Worm (Caenorhabditis elegans) whole organism, late embryonic: ENCODE results near the gene C06E2.2.

Experiments
- C08G9.2 ChIP-seq: sonication (generic microtip); optimal IDR thresholded peaks from 2 replicates; lab custom pipeline; 2016; ENCODE audit warnings: mild to moderate bottlenecking, missing genetic modification characterization, moderate library complexity, missing compliant biosample characterization
- F13H6.1 ChIP-seq: sonication (generic microtip); optimal IDR thresholded peaks from 2 replicates; lab custom pipeline; 2016; ENCODE audit warnings: missing genetic modification characterization, missing compliant biosample characterization
- ahr-1 ChIP-seq: sonication (generic microtip); optimal IDR thresholded peaks from 2 replicates; lab custom pipeline; 2016; ENCODE audit warnings: missing genetic modification characterization, missing compliant biosample characterization
- ceh-14 ChIP-seq: sonication (generic microtip); optimal IDR thresholded peaks from 2 replicates; lab custom pipeline; 2016; ENCODE audit warnings: missing genotype, missing genetic modification characterization, missing compliant biosample characterization
- ceh-18 ChIP-seq: sonication (generic microtip); optimal IDR thresholded peaks from 2 replicates; lab custom pipeline; 2016; ENCODE audit warnings: missing genetic modification characterization, missing compliant biosample characterization
- ceh-22 ChIP-seq: sonication (generic microtip); optimal IDR thresholded peaks from 2 replicates; lab custom pipeline; 2017; ENCODE audit warnings: missing biosample characterization, missing genetic modification characterization
- ceh-30 ChIP-seq: fragments of 150-350 bp; optimal IDR thresholded peaks from 2 replicates; lab custom pipeline; 2014; ENCODE audit warnings: missing biosample characterization, missing genetic modification characterization
- ceh-45 ChIP-seq: fragments of 200-800 bp; sonication (Bioruptor generic); IDR thresholded peaks from 2 replicates; pipeline ENCODE4 v1.3.6; 2022; ENCODE audit warnings: missing genetic modification reagents, missing genetic modification characterization, missing compliant biosample characterization
- ceh-6 ChIP-seq: fragments of 200-800 bp; sonication (Bioruptor generic); optimal IDR thresholded peaks from 2 replicates; lab custom pipeline; 2018; ENCODE audit warnings: mild to moderate bottlenecking, missing genetic modification characterization, missing compliant biosample characterization
- ceh-9 ChIP-seq: sonication (generic microtip); optimal IDR thresholded peaks from 2 replicates; lab custom pipeline; 2016; ENCODE audit warnings: mild to moderate bottlenecking, missing genetic modification characterization, inconsistent platforms, missing compliant biosample characterization
- dve-1 ChIP-seq: sonication (generic microtip); optimal IDR thresholded peaks from 2 replicates; lab custom pipeline; 2017; ENCODE audit warnings: antibody characterized with exemption, mild to moderate bottlenecking, missing genetic modification characterization, missing compliant biosample characterization
- ets-4 ChIP-seq: sonication (generic microtip); optimal IDR thresholded peaks from 2 replicates; lab custom pipeline; 2016; ENCODE audit warnings: missing genetic modification characterization, missing compliant biosample characterization
- eyg-1 ChIP-seq: sonication (generic microtip); optimal IDR thresholded peaks from 2 replicates; lab custom pipeline; 2016; ENCODE audit warnings: missing genotype, missing genetic modification characterization, missing compliant biosample characterization
- fax-1 ChIP-seq: sonication (generic microtip); optimal IDR thresholded peaks from 2 replicates; lab custom pipeline; 2016; ENCODE audit warnings: missing genotype, missing genetic modification characterization, missing compliant biosample characterization
- fkh-10 ChIP-seq: fragments of 150-350 bp; optimal IDR thresholded peaks from 2 replicates; lab custom pipeline; 2014; ENCODE audit warnings: missing biosample characterization, missing genetic modification reagents, missing genetic modification characterization
- hlh-30 ChIP-seq: sonication (generic microtip); optimal IDR thresholded peaks from 2 replicates; lab custom pipeline; 2017; ENCODE audit warnings: antibody characterized with exemption, missing genetic modification characterization, missing compliant biosample characterization; ENCODE audit not compliant: insufficient read depth
- lim-6 ChIP-seq: sonication (generic microtip); optimal IDR thresholded peaks from 2 replicates; lab custom pipeline; 2016; ENCODE audit warnings: missing genetic modification characterization, missing compliant biosample characterization
- mec-3 ChIP-seq: sonication (generic microtip); optimal IDR thresholded peaks from 2 replicates; lab custom pipeline; 2016; ENCODE audit warnings: borderline replicate concordance, missing genetic modification characterization, missing compliant biosample characterization
- nfya-1 ChIP-seq: sonication (generic microtip); optimal IDR thresholded peaks from 2 replicates; lab custom pipeline; 2017; ENCODE audit warnings: missing genetic modification characterization, mild to moderate bottlenecking, missing compliant biosample characterization, antibody characterized with exemption, moderate library complexity
- nhr-11 ChIP-seq: fragments of 150-350 bp; optimal IDR thresholded peaks from 2 replicates; lab custom pipeline; 2014; ENCODE audit warnings: missing biosample characterization, missing genetic modification characterization
- nhr-232 ChIP-seq: sonication (generic microtip); optimal IDR thresholded peaks from 2 replicates; lab custom pipeline; 2016; ENCODE audit warnings: missing genetic modification characterization, missing compliant biosample characterization
- pha-2 ChIP-seq: sonication (generic microtip); optimal IDR thresholded peaks from 2 replicates; lab custom pipeline; 2017; ENCODE audit warnings: mild to moderate bottlenecking, missing genetic modification characterization, missing compliant biosample characterization
- pha-4 ChIP-seq: fragments of 150-350 bp; optimal IDR thresholded peaks from 2 replicates; lab custom pipeline; 2018; ENCODE audit warnings: missing biosample characterization, missing genetic modification reagents, missing genetic modification characterization
- pros-1 ChIP-seq: fragments of 150-350 bp; optimal IDR thresholded peaks from 2 replicates; lab custom pipeline; 2014; ENCODE audit warnings: missing biosample characterization, missing genetic modification reagents, missing genetic modification characterization
- sdc-2 ChIP-seq: sonication (generic microtip); optimal IDR thresholded peaks from 2 replicates; lab custom pipeline; 2016; ENCODE audit warnings: missing genotype, missing genetic modification characterization, missing compliant biosample characterization
- sox-4 ChIP-seq: sonication (generic microtip); optimal IDR thresholded peaks from 2 replicates; lab custom pipeline; 2017; ENCODE audit warnings: mild to moderate bottlenecking, missing genetic modification characterization, inconsistent platforms, missing compliant biosample characterization
- syd-9 ChIP-seq: sonication (generic microtip); optimal IDR thresholded peaks from 2 replicates; lab custom pipeline; 2016; ENCODE audit warnings: mild to moderate bottlenecking, missing genetic modification characterization, moderate library complexity, missing compliant biosample characterization
- tbx-2 ChIP-seq: sonication (generic microtip); optimal IDR thresholded peaks from 2 replicates; lab custom pipeline; 2016; ENCODE audit warnings: missing genetic modification characterization, missing compliant biosample characterization
- tbx-7 ChIP-seq: sonication (generic microtip); optimal IDR thresholded peaks from 2 replicates; lab custom pipeline; 2016; ENCODE audit warnings: missing genotype, missing genetic modification characterization, missing compliant biosample characterization
- ttx-3 ChIP-seq: sonication (generic microtip); optimal IDR thresholded peaks from 2 replicates; lab custom pipeline; 2016; ENCODE audit warnings: missing genetic modification reagents, missing genetic modification characterization, missing compliant biosample characterization
- unc-3 ChIP-seq, 2 experiments: fragments of 200-800 bp in 1 of 2; sonication (Bioruptor generic) in 1 of 2; sonication (generic microtip) in 1 of 2; conservative IDR thresholded peaks in 1 of 2; optimal IDR thresholded peaks in 1 of 2; 2 replicates each; pipeline versions ENCODE4 v1.3.6 to Lab custom; 2016 to 2022; ENCODE audit warnings: missing compliant biosample characterization in 2 of 2, missing genetic modification characterization in 2 of 2, missing genetic modification reagents in 1 of 2
- unc-42 ChIP-seq: sonication (generic microtip); optimal IDR thresholded peaks from 2 replicates; lab custom pipeline; 2016; ENCODE audit warnings: missing genotype, missing genetic modification characterization, missing compliant biosample characterization
- ztf-16 ChIP-seq: sonication (generic microtip); optimal IDR thresholded peaks from 2 replicates; lab custom pipeline; 2017; ENCODE audit warnings: missing genetic modification characterization, missing compliant biosample characterization

Gene C06E2.2

DNA sequence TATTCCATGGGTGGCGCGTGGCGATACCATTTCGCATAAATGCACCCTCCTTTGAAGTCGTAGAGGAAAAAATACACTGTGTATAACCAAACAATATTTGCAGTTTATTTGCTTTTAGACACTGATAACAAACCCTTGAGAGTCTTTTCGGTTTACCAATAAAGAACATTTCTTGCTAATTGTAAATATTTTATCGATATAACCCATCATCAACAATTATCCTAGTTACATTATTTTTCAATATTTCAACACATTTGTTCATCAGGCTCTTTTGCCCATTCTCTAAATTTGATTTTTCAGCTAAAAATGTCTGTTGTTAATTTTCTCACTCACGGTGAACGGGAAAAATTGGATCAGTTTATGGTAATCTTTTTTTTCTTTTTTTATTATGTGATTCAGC, 35.5 kb upstream of the C06E2.2 start, which contains the start of gene ubc-23:
Gene ubc-23 (plus strand): TSS at position 301 of the 400 bp plus-strand sequence.
- TF ChIP-seq fax-1 (no peak), nfya-1 (tag; lab: Kevin White, UChicago) (no peak), unc-42 (tag; lab: Kevin White, UChicago) (no peak), ceh-6 (no peak), pha-4 (no peak), eyg-1 (no peak), ets-4 (tag; lab: Kevin White, UChicago) (no peak), ceh-45 (GFP tag; lab: Robert Waterston, UW) (no peak), dve-1 (tag; lab: Kevin White, UChicago) (no peak), sdc-2 (tag; lab: Kevin White, UChicago) (no peak), ceh-14 (no peak), tbx-2 (tag; lab: Kevin White, UChicago) (no peak)
- TF ChIP-seq, all 69 proteins: peak for 0

DNA sequence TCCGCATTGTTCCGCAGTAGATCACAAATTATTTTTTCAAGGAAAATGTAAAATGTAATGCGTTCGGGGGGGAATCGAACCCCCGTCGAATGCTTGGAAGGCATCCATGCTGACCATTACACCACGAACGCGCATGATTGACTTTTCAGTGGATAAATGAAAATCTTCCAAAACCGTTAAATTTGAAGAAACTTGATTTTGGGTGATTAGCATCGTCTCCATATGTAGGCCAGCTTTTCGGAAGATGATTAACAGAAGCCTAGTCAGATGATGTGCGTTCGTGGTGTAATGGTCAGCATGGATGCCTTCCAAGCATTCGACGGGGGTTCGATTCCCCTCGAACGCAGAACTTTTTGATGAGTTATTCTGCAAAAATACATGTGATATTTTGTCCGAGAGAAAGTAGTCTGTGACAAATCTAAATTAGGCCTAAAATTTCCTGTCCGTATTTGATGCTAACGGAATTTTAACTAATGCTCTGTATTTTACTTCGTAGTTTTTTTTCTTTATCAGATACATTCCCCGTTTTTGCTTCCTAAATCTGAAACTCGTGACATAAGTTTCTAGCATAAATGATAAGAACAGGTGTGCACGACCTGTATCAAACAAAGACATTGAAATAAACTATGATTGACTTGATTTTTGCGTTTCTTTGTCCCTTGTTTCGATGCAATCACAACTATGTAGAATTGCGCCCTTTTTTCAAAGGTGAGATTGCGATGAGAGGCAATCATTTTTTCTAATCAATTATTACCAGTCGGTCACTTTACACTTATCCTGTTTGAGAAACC, 32.8 kb upstream of the C06E2.2 start, which contains the start of gene C28G1.10:
Gene C28G1.10 (plus strand): TSS at position 676 of the 791 bp plus-strand sequence.
- TF ChIP-seq hlh-30 = peak; percentile 10
- no peak for TF ChIP-seq ceh-9 (tag; lab: Kevin White, UChicago)

DNA sequence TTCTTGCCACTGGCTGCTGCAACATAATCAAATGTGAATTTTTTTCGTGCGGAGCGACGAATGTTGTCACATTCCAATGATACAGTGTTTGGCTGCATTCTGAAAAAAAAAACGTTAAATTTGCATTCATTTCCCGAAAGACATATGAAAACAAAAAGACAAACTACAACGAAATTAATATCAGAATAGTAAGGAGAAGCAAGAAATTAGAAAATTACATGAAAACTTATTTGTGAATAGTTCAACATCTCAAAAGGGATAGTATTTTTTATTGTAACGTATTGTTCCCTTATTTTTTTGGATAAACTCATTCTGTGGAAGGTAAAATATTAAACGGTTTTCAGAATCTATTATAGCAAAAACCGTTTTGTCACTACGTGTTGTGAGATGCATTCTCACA, 25.9 kb upstream of the C06E2.2 start, which contains the start of gene sprp-4:
Gene sprp-4 (minus strand): TSS at position 101 of the 400 bp plus-strand sequence.
- no peak for TF ChIP-seq lim-6
- TF ChIP-seq hlh-30 = no peak
- TF ChIP-seq ceh-30 (tag; lab: Kevin White, UChicago) = no peak
- no peak for TF ChIP-seq ceh-45 (GFP tag; lab: Robert Waterston, UW)
- TF ChIP-seq ceh-6 = no peak
- TF ChIP-seq ceh-18 = no peak
- no peak for TF ChIP-seq ceh-22 (tag; lab: Kevin White, UChicago)
- no peak for TF ChIP-seq F13H6.1
- no peak for TF ChIP-seq syd-9 (tag; lab: Kevin White, UChicago)
- TF ChIP-seq ahr-1 (tag; lab: Kevin White, UChicago) = no peak
- no peak for TF ChIP-seq sdc-2 (tag; lab: Kevin White, UChicago)
- no peak for TF ChIP-seq ztf-16
- TF ChIP-seq, all 69 proteins: peak for 0

DNA sequence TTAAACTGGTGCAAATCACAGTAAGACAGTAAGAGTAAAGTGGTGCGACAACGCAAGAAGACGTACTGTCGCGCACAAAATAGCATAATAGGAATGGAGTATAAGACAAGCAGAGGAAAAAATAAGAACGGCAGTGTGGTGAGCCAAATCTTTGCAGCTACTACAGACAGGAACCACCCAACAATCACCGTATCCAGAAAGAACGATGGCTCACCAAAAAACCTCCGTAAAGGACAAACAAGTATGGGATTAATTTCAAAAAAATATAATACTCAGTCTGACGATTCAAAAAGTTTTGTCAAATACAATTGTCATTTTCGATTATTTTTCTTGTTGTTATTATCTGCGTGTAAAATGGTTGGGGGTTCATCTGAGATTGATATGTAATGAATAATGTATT, 25.0 kb upstream of the C06E2.2 start:
- TF ChIP-seq tbx-7 (tag; lab: Kevin White, UChicago) (no peak), ceh-30 (tag; lab: Kevin White, UChicago) (no peak), pha-2 (tag; lab: Kevin White, UChicago) (no peak), ztf-16 (no peak), nhr-232 (tag; lab: Kevin White, UChicago) (no peak), ahr-1 (tag; lab: Kevin White, UChicago) (no peak), sox-4 (tag; lab: Kevin White, UChicago) (no peak), unc-3 (GFP tag; conservative IDR thresholded peaks at IDR 0.05; lab: Robert Waterston, UW) (no peak), unc-3 (tag; optimal IDR thresholded peaks at IDR 0.05; lab: Kevin White, UChicago) (no peak), ttx-3 (tag; lab: Kevin White, UChicago) (no peak), C08G9.2 (tag; lab: Kevin White, UChicago) (no peak), mec-3 (tag; lab: Kevin White, UChicago) (no peak), ceh-22 (tag; lab: Kevin White, UChicago) (no peak)

DNA sequence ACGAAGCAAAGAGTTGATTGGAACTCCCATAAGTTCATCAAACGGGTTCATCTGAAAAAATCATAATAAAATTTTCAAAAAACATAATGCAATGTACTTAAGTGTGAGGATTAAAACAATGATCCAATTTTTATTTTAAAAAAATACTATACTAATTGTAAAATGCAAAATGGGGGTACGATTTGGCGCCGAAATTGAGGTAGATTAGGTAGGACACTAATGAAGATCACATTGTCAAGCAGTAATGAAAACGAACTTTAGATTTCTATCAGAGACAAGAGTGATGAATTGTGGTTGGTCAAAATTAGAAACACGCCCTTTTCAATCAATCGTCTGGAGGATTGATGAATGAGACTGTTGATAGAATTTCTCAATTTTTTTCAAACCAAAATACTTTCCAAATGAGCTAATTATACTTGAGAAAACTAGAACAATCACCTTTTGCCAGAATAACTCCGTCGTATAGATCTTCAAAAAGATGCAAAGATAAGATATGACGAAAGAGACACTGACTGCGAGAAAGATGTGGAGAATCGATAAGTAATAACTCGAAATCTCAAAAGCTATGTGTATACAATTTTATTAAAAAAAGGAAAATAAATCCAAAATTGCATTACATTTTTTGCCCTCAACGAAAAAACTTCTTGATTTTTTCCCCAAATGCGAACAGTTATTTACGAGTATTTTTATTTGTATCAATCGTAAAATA, 21.4 kb upstream of the C06E2.2 start, which contains the start of gene C06E2.5:
Gene C06E2.5 (minus strand): TSS at position 51 of the 709 bp plus-strand sequence.
- TF ChIP-seq eyg-1 (no peak), nhr-11 (tag; lab: Kevin White, UChicago) (no peak), pros-1 (tag; lab: Kevin White, UChicago) (no peak), ceh-30 (tag; lab: Kevin White, UChicago) (no peak), fkh-10 (GFP tag; lab: Kevin White, UChicago) (no peak)
